Worm (Caenorhabditis elegans): ENCODE data around the gene lon-8.
"Not testable (repeated sequence)": the region's sequence is repeated elsewhere in the genome, so short reads cannot be mapped to it uniquely, and the experiment has no call there.

lon-8 gene

DNA sequence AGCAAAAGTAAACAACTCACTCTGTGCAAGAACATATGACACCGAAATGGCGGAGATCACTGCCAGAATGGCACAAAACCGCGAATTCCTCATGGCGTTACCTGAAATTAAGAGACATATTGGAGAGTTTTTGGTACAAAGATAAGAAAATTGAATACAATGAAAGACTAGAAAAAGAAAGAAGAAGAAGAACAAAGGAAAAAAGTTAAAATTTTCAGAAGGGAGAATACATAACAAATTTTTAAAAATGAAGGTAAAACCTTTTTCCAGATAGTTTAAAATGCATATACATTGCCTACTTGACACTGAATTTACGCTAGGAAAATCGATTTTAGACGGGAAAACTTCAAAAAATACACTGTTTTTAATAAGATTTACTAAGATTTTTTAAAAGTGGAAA is at the start of gene lon-8:
TSS of gene lon-8 (minus strand) at position 101 of the 400 bp plus-strand sequence.
- TF ChIP-seq tab-1 (GFP tag; IDR thresholded peaks at IDR 0.05) (no peak), flt-1 (GFP tag; IDR thresholded peaks at IDR 0.05) (no peak), ztf-29 (GFP tag; IDR thresholded peaks at IDR 0.05) (no peak), T22C8.4 (GFP tag; IDR thresholded peaks at IDR 0.05) (no peak), klf-2 (GFP tag; conservative IDR thresholded peaks at IDR 0.05) (no peak), ztf-23 (GFP tag; IDR thresholded peaks at IDR 0.05) (no peak), ref-1 (GFP tag; conservative IDR thresholded peaks at IDR 0.05) (no peak), med-1 (GFP tag; optimal IDR thresholded peaks at IDR 0.05; ENCODE audit: insufficient read depth) (no peak)

DNA sequence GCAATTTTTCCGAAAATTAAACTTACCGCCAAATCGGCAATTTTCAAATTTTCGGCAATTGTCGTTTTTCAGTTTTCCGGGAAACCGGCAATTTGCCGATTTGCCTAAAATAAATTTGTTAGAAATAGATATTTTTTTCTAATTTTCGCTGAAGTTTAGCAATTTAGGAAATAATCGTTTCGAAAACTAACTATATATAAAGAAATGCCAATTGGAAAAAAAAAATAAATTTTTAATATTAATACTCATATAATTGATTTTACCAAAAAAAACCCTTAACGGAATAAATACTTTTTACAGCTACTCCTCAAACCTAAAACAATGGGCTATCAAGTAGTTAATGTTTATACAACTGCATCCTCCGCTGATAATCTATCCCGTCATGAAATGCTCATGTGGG is 42.1 kb upstream of the lon-8 start, which contains the start of gene ebp-1:
TSS of gene ebp-1 (plus strand) at position 301 of the 400 bp plus-strand sequence.
- TF ChIP-seq med-1 (GFP tag; optimal IDR thresholded peaks at IDR 0.05; ENCODE audit: insufficient read depth) (no peak), ref-1 (GFP tag; conservative IDR thresholded peaks at IDR 0.05) (no peak), T22C8.4 (GFP tag; IDR thresholded peaks at IDR 0.05) (no peak), tab-1 (GFP tag; IDR thresholded peaks at IDR 0.05) (no peak), ztf-23 (GFP tag; IDR thresholded peaks at IDR 0.05) (no peak), ztf-29 (GFP tag; IDR thresholded peaks at IDR 0.05) (no peak), klf-2 (GFP tag; conservative IDR thresholded peaks at IDR 0.05) (no peak)

DNA sequence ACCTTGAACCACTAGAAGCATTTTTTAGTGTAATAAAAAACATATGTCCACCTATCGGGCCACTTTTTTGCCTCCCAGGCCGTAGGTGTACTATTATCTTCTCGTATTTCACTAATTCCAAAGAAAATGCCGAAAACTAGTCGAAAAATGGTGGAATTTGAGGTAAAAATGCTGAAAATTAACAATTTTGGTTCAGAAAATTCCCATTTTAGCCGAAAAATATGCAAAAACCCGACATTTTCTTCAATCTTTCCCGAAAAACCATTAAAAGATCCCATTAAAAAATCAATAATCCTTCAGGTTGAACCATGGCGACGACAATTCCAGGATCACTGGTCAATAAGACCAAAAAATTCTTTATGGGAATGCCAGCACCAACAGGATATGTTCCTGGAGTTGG is 21.0 kb upstream of the lon-8 start, which contains the start of gene prp-6:
TSS of gene prp-6 (plus strand) at position 301 of the 400 bp plus-strand sequence.
- TF ChIP-seq klf-2 (GFP tag; conservative IDR thresholded peaks at IDR 0.05) (no peak), cog-1 (tag; optimal IDR thresholded peaks at IDR 0.05) (no peak), med-1 (GFP tag; optimal IDR thresholded peaks at IDR 0.05; ENCODE audit: insufficient read depth) (no peak), flt-1 (GFP tag; IDR thresholded peaks at IDR 0.05) (no peak), T22C8.4 (GFP tag; IDR thresholded peaks at IDR 0.05) (no peak), ref-1 (GFP tag; conservative IDR thresholded peaks at IDR 0.05) (no peak), ztf-23 (GFP tag; IDR thresholded peaks at IDR 0.05) (no peak), ztf-29 (GFP tag; IDR thresholded peaks at IDR 0.05) (no peak), tab-1 (GFP tag; IDR thresholded peaks at IDR 0.05) (no peak)

DNA sequence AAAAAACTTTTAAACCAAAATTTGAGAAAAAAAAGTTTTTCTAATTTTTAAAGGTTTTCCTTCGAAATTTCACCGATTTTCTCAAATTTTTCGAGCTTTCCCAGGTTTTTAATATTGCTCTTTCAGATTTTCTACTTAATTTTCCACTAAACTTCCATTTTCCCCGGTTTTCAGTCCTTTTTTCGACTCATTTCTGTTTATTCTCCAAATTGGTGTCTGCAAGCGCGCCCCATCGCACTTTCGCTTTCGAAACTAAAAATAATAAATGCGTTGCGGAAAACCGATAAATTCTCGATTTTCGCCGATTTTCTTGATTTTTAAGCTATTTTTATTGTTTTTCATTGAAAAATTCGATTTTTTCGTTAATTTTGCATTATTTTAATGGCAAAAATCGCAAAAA is 20.3 kb upstream of the lon-8 start:
- no peak for TF ChIP-seq klf-2 (GFP tag; conservative IDR thresholded peaks at IDR 0.05)
- no peak for TF ChIP-seq med-1 (GFP tag; optimal IDR thresholded peaks at IDR 0.05; ENCODE audit: insufficient read depth)
- no peak for TF ChIP-seq T22C8.4 (GFP tag; IDR thresholded peaks at IDR 0.05)
- TF ChIP-seq flt-1 (GFP tag; IDR thresholded peaks at IDR 0.05), result no peak
- TF ChIP-seq cog-1 (tag; optimal IDR thresholded peaks at IDR 0.05), result no peak
- no peak for TF ChIP-seq ztf-29 (GFP tag; IDR thresholded peaks at IDR 0.05)
- TF ChIP-seq ref-1 (GFP tag; conservative IDR thresholded peaks at IDR 0.05), result no peak
- TF ChIP-seq ztf-23 (GFP tag; IDR thresholded peaks at IDR 0.05), result no peak
- no peak for TF ChIP-seq tab-1 (GFP tag; IDR thresholded peaks at IDR 0.05)

DNA sequence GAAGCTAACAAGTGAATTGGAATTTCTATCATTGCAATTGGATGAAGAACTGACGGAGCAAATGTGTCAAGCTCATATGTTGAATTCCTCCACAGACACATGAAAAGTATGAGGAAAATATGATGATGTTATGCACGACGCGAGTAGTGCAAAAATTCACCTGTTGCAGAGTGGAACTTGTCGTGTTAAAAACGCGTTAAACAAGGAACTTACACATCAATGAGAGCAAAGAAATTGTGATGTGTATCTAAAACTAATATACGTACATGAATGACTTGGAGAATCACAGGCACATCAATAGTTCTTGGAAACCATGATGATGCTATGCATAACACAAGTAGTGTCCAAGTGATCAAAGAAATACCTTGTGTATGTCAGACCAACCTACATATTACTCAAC is 16.1 kb upstream of the lon-8 start, which contains the start of gene srh-134:
TSS of gene srh-134 (minus strand) at position 101 of the 400 bp plus-strand sequence.
- TF ChIP-seq ztf-29 (GFP tag; IDR thresholded peaks at IDR 0.05) (no peak), tab-1 (GFP tag; IDR thresholded peaks at IDR 0.05) (no peak), med-1 (GFP tag; optimal IDR thresholded peaks at IDR 0.05; ENCODE audit: insufficient read depth) (no peak), cog-1 (tag; optimal IDR thresholded peaks at IDR 0.05) (no peak)

DNA sequence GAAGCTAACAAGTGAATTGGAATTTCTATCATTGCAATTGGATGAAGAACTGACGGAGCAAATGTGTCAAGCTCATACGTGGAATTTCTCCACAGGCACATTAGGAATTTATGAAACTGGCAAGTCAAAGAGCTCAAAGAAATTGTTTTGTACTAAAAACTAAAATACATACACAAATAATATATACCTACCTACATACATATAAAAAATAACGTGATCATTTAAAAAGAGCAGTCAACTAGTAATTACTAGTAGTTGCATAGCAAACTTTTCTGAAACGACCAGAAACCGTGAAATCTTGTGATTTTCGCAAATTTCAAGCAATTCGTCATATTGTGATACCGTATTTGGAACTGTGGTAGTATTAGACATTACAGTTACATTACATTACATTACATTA is 12.9 kb upstream of the lon-8 start, which contains the start of gene srh-133:
TSS of gene srh-133 (minus strand) at position 101 of the 400 bp plus-strand sequence.
- no peak for TF ChIP-seq cog-1 (tag; optimal IDR thresholded peaks at IDR 0.05)
- TF ChIP-seq ref-1 (GFP tag; conservative IDR thresholded peaks at IDR 0.05), result no peak
- no peak for TF ChIP-seq ztf-23 (GFP tag; IDR thresholded peaks at IDR 0.05)
- no peak for TF ChIP-seq flt-1 (GFP tag; IDR thresholded peaks at IDR 0.05)
- TF ChIP-seq ztf-29 (GFP tag; IDR thresholded peaks at IDR 0.05), result no peak
- TF ChIP-seq T22C8.4 (GFP tag; IDR thresholded peaks at IDR 0.05), result no peak
- TF ChIP-seq tab-1 (GFP tag; IDR thresholded peaks at IDR 0.05), result no peak
- no peak for TF ChIP-seq med-1 (GFP tag; optimal IDR thresholded peaks at IDR 0.05; ENCODE audit: insufficient read depth)

DNA sequence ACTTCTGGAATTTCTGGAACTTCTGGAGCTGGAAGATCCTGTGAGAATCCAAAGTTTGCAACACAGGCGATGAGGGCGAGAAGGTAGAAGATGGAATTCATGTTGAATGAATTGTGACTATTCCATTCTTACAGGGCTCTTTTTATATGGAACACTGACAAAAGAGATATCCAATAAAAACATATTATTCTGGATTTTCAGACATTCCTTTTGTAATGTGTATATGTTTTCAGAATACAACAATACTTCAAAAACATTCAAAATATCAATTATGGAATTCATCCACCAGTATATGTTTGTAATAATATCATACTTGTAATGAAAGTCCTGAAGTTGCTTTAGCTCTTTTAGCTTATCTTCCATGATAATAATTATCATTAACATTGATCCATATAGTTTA is 9.6 kb upstream of the lon-8 start, which contains the start of gene Y59A8B.26:
TSS of gene Y59A8B.26 (minus strand) at position 101 of the 400 bp plus-strand sequence.
- TF ChIP-seq med-1 (GFP tag; optimal IDR thresholded peaks at IDR 0.05; ENCODE audit: insufficient read depth); flt-1 (GFP tag; IDR thresholded peaks at IDR 0.05); cog-1 (tag; optimal IDR thresholded peaks at IDR 0.05): not testable (repeated sequence)

DNA sequence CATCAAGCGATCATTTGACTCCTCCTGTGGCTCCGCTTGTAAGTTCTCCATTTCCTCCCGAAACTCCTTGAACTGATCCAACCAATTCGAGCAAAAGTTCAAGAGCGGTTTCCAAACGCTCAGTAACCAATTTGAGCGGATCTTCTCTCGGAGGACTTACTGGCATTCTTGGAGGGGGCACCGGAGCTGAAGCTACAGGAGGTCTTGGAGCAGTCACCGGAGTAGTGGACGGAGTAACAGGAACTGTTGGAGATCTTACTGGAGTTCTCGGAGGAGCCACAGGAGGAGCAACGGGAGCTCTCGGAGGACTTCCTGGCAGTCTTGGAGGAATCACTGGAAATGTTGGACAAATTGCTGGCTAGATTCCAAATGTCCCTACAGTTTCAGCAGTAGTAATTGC is 7.5 kb upstream of the lon-8 start:
- no peak for TF ChIP-seq cog-1 (tag; optimal IDR thresholded peaks at IDR 0.05)
- no peak for TF ChIP-seq tab-1 (GFP tag; IDR thresholded peaks at IDR 0.05)
- no peak for TF ChIP-seq med-1 (GFP tag; optimal IDR thresholded peaks at IDR 0.05; ENCODE audit: insufficient read depth)
- TF ChIP-seq ref-1 (GFP tag; conservative IDR thresholded peaks at IDR 0.05), result no peak
- no peak for TF ChIP-seq ztf-29 (GFP tag; IDR thresholded peaks at IDR 0.05)
- TF ChIP-seq T22C8.4 (GFP tag; IDR thresholded peaks at IDR 0.05), result no peak
- TF ChIP-seq ztf-23 (GFP tag; IDR thresholded peaks at IDR 0.05), result no peak
- TF ChIP-seq flt-1 (GFP tag; IDR thresholded peaks at IDR 0.05), result no peak
- TF ChIP-seq klf-2 (GFP tag; conservative IDR thresholded peaks at IDR 0.05), result no peak

DNA sequence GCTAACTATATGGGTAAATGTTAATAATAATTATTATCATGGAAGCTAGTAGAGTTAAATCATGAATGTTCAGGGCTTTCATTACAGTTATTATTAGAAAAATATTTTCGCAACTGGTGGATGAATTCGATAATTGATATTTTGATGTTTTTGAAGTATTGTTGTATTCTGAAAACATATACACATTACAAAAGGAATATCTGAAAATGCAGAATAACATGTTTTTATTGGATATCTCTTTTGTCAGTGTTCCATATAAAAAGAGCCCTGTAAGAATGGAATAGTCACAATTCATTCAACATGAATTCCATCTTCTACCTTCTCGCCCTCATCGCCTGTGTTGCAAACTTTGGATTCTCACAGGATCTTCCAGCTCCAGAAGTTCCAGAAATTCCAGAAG is 5.8 kb upstream of the lon-8 start, which contains the start of gene Y59A8B.19:
TSS of gene Y59A8B.19 (plus strand) at position 301 of the 400 bp plus-strand sequence.
- TF ChIP-seq ztf-23 (GFP tag; IDR thresholded peaks at IDR 0.05); klf-2 (GFP tag; conservative IDR thresholded peaks at IDR 0.05); ztf-29 (GFP tag; IDR thresholded peaks at IDR 0.05): not testable (repeated sequence)

DNA sequence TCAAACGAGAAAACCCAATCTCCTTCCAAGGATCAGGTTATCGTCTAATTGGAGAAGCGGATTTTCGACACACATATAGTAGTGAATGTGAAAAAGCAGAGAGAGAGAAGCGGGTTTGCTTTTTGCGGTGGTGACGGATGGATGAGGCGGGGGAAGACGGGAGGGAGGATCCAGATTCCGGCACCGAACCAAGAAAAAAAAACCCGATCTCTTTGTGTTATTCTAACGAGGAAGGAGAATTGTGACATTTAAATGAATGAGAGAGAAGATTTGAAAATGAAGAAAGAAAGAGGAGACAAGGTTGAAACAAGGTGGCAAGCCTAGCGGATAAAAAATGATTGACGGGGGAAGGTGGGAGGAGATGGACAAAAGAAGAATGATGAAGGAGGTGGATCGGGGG is 2.7 kb upstream of the lon-8 start:
- TF ChIP-seq T22C8.4 (GFP tag; IDR thresholded peaks at IDR 0.05), result no peak
- no peak for TF ChIP-seq tab-1 (GFP tag; IDR thresholded peaks at IDR 0.05)
- TF ChIP-seq ztf-23 (GFP tag; IDR thresholded peaks at IDR 0.05), result no peak
- no peak for TF ChIP-seq ztf-29 (GFP tag; IDR thresholded peaks at IDR 0.05)
- no peak for TF ChIP-seq flt-1 (GFP tag; IDR thresholded peaks at IDR 0.05)
- TF ChIP-seq klf-2 (GFP tag; conservative IDR thresholded peaks at IDR 0.05), result no peak
- no peak for TF ChIP-seq ref-1 (GFP tag; conservative IDR thresholded peaks at IDR 0.05)
- TF ChIP-seq med-1 (GFP tag; optimal IDR thresholded peaks at IDR 0.05; ENCODE audit: insufficient read depth), result no peak
- TF ChIP-seq cog-1 (tag; optimal IDR thresholded peaks at IDR 0.05), result no peak

All from whole organism, midembryonic.